Worm (Caenorhabditis elegans) whole organism, dauer: ENCODE results near the gene fbxa-120.
"Not testable (repeated sequence)": the region's sequence is repeated elsewhere in the genome, so short reads cannot be mapped to it uniquely, and the experiment has no call there.

ENCODE experiments used
- unc-62 ChIP-seq: sonication (generic microtip); optimal IDR thresholded peaks from 2 replicates; lab custom pipeline; 2017; ENCODE audit warnings: missing biosample characterization, missing genetic modification reagents, missing genetic modification characterization

The fbxa-120 gene

ce11 chrX:17302419-17302818, at the start of gene fbxa-120:
fbxa-120 (plus strand) TSS chrX:17302719.
- TF ChIP-seq unc-62 (GFP tag; lab: Kevin White, UChicago) = no peak

- no peak for TF ChIP-seq unc-62 (GFP tag; lab: Kevin White, UChicago)
Measured at ce11 chrX:17256769-17257168, 45.8 kb upstream of the fbxa-120 start, which contains the start of gene Y40C7B.4. Y40C7B.4 (minus strand) TSS chrX:17256787.

ce11 chrX:17288378-17288777, 14.1 kb upstream of the fbxa-120 start:
- TF ChIP-seq unc-62 (GFP tag; lab: Kevin White, UChicago) = no peak

- no peak for TF ChIP-seq unc-62 (GFP tag; lab: Kevin White, UChicago)
Measured at ce11 chrX:17294019-17294418, 8.5 kb upstream of the fbxa-120 start.

- TF ChIP-seq unc-62 (GFP tag; lab: Kevin White, UChicago) = no peak
Measured at ce11 chrX:17294728-17295127, 7.8 kb upstream of the fbxa-120 start, which contains the start of gene C33E10.8. C33E10.8 (minus strand) TSS chrX:17294828.

ce11 chrX:17297408-17297807, 5.1 kb upstream of the fbxa-120 start:
- TF ChIP-seq unc-62 (GFP tag; lab: Kevin White, UChicago) = no peak

- TF ChIP-seq unc-62 (GFP tag; lab: Kevin White, UChicago) = no peak
Measured at ce11 chrX:17300735-17301134, 1.8 kb upstream of the fbxa-120 start.

- TF ChIP-seq unc-62 (GFP tag; lab: Kevin White, UChicago) = no peak
Measured at ce11 chrX:17301900-17302299, 619 bp upstream of the fbxa-120 start, which contains the start of gene C33E10.10. C33E10.10 (minus strand) TSS chrX:17302000.

- not testable (repeated sequence) for TF ChIP-seq unc-62 (GFP tag; lab: Kevin White, UChicago)
Measured at ce11 chrX:17304920-17305319, 2.4 kb downstream of the fbxa-120 start, which contains the start of gene C33E10.1. C33E10.1 (plus strand) TSS chrX:17305220.

- TF ChIP-seq unc-62 (GFP tag; lab: Kevin White, UChicago) = not testable (repeated sequence)
Measured at ce11 chrX:17310730-17311312, 8.3 kb downstream of the fbxa-120 start, which contains the start of gene C53C11.4. C53C11.4 (plus strand) TSS chrX:17310908.

- no peak for TF ChIP-seq unc-62 (GFP tag; lab: Kevin White, UChicago)
Measured at ce11 chrX:17314948-17315347, 12.4 kb downstream of the fbxa-120 start.

- no peak for TF ChIP-seq unc-62 (GFP tag; lab: Kevin White, UChicago)
Measured at ce11 chrX:17318284-17318683, 15.8 kb downstream of the fbxa-120 start, which contains the start of gene ptr-5. ptr-5 (plus strand) TSS chrX:17318584.

- no peak for TF ChIP-seq unc-62 (GFP tag; lab: Kevin White, UChicago)
Measured at ce11 chrX:17320572-17320971, 18.1 kb downstream of the fbxa-120 start.

- no peak for TF ChIP-seq unc-62 (GFP tag; lab: Kevin White, UChicago)
Measured at ce11 chrX:17324954-17325353, 22.4 kb downstream of the fbxa-120 start.

ce11 chrX:17327226-17327625, 24.7 kb downstream of the fbxa-120 start:
- no peak for TF ChIP-seq unc-62 (GFP tag; lab: Kevin White, UChicago)

ce11 chrX:17329075-17329474, 26.6 kb downstream of the fbxa-120 start:
- TF ChIP-seq unc-62 (GFP tag; lab: Kevin White, UChicago) = no peak

ce11 chrX:17330574-17330973, 28.1 kb downstream of the fbxa-120 start:
- no peak for TF ChIP-seq unc-62 (GFP tag; lab: Kevin White, UChicago)
